Worm (Caenorhabditis elegans): Measurements from ENCODE around the gene nstp-4.

ce11 chrII:354494-354893, 34.1 kb upstream of the nstp-4 start:
- no peak for TF ChIP-seq him-1 (tag; optimal IDR thresholded peaks at IDR 0.05)
- no peak for TF ChIP-seq dao-5 (tag; optimal IDR thresholded peaks at IDR 0.05)

Measured in whole organism, L4/young adult.